Worm (Caenorhabditis elegans) whole organism, late embryonic: Measurements from ENCODE around the gene E01G4.3.

Experiments
- K09A11.1 ChIP-seq: sonication (generic microtip); optimal IDR thresholded peaks from 2 replicates; lab custom pipeline; 2017; ENCODE audit warnings: antibody characterized with exemption, mild to moderate bottlenecking, missing genetic modification characterization, missing compliant biosample characterization; ENCODE audit not compliant: insufficient read depth
- ama-1 ChIP-seq: fragments of 150-350 bp; optimal IDR thresholded peaks from 2 replicates; lab custom pipeline; 2014
- hlh-8 ChIP-seq: sonication (generic microtip); optimal IDR thresholded peaks from 2 replicates; lab custom pipeline; 2016; ENCODE audit warnings: missing genotype, missing genetic modification characterization, missing compliant biosample characterization
- nhr-11 ChIP-seq: fragments of 150-350 bp; optimal IDR thresholded peaks from 2 replicates; lab custom pipeline; 2014; ENCODE audit warnings: missing biosample characterization, missing genetic modification characterization
- pag-3 ChIP-seq: sonication (generic microtip); optimal IDR thresholded peaks from 2 replicates; lab custom pipeline; 2016; ENCODE audit warnings: missing compliant biosample characterization, missing genetic modification characterization, borderline replicate concordance
- sox-2 ChIP-seq: fragments of 200-800 bp; sonication (Bioruptor generic); IDR thresholded peaks from 2 replicates; pipeline ENCODE4 v1.3.6; 2022; ENCODE audit warnings: missing genetic modification reagents, missing genetic modification characterization, missing compliant biosample characterization

- TF ChIP-seq nhr-11 (tag; lab: Kevin White, UChicago) (no peak), K09A11.1 (tag; lab: Kevin White, UChicago) (no peak), hlh-8 (no peak), sox-2 (no peak), ama-1 (lab: Kevin White, UChicago) (no peak), pag-3 (tag; lab: Kevin White, UChicago) (no peak)
Observed at ce11 chrII:13508607-13509006, 39.2 kb upstream of the E01G4.3 start.
